Fruit fly (Drosophila melanogaster): ENCODE data around the gene Nab2.

DNA sequence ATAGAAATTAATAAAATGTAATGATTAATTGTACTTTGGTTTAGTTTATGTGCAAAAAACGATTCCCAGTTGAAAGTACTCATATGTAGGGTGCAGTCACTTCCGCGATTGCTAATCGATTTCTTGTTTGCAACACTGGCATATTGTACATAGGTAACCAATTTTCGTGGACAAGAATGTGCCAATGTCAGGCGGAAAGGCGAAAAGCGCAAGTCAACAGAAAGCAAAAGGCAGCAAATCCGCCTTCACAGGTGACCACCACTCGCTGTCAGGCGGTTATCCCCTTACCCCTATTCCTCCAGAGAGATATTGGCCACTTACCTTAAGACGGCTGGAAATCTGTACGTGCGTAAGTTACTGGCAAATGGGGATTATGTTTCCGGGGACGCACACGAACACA lies 47.6 kb downstream of the Nab2 start:
- TF ChIP-seq acj6 (GFP tag; optimal IDR thresholded peaks at IDR 0.05) = no peak
- no peak for TF ChIP-seq CG6854 (GFP tag; optimal IDR thresholded peaks at IDR 0.05)
- no peak for TF ChIP-seq cyc (GFP tag; optimal IDR thresholded peaks at IDR 0.05)
- no peak for TF ChIP-seq net (GFP tag; optimal IDR thresholded peaks at IDR 0.05)
- no peak for TF ChIP-seq CG10631 (GFP tag; optimal IDR thresholded peaks at IDR 0.05)
- no peak for TF ChIP-seq CG3032 (tag; optimal IDR thresholded peaks at IDR 0.05)
- no peak for TF ChIP-seq OdsH (GFP tag; optimal IDR thresholded peaks at IDR 0.05)
- TF ChIP-seq Eip75B (GFP tag; optimal IDR thresholded peaks at IDR 0.05) = no peak
- no peak for TF ChIP-seq Sox14 (GFP tag; optimal IDR thresholded peaks at IDR 0.05)
- no peak for TF ChIP-seq Sox102F (GFP tag; optimal IDR thresholded peaks at IDR 0.05)

Data from whole organism, prepupa.